Fruit fly (Drosophila melanogaster) whole organism, prepupa: ENCODE results near the gene CG42571.

Experiments used
- Blimp-1 ChIP-seq: fragments of 200-800 bp; sonication (Bioruptor generic); optimal IDR thresholded peaks from 3 replicates; lab custom pipeline; 2017; ENCODE audit warnings: missing biosample characterization, missing genetic modification characterization, mild to moderate bottlenecking, moderate library complexity, missing genetic modification reagents
- CG1621 ChIP-seq: fragments of 200-800 bp; sonication (Bioruptor generic); optimal IDR thresholded peaks from 3 replicates; lab custom pipeline; 2018; ENCODE audit warnings: missing biosample characterization, mild to moderate bottlenecking, missing genetic modification characterization
- CG34406 ChIP-seq: fragments of 200-800 bp; sonication (Bioruptor generic); optimal IDR thresholded peaks from 3 replicates; lab custom pipeline; 2016; ENCODE audit warnings: missing biosample characterization, missing genetic modification characterization
- Eip75B ChIP-seq: fragments of 200-800 bp; sonication (Bioruptor generic); optimal IDR thresholded peaks from 3 replicates; lab custom pipeline; 2016; ENCODE audit warnings: missing biosample characterization, missing genetic modification characterization
- Ets21C ChIP-seq: fragments of 200-800 bp; sonication (Bioruptor generic); optimal IDR thresholded peaks from 3 replicates; lab custom pipeline; 2016; ENCODE audit warnings: missing biosample characterization, missing genetic modification characterization
- Ets96B ChIP-seq: fragments of 200-800 bp; optimal IDR thresholded peaks from 2 replicates; lab custom pipeline; 2019; ENCODE audit warnings: missing biosample characterization, mild to moderate bottlenecking, missing genetic modification characterization, moderate library complexity
- Gug ChIP-seq: fragments of 200-800 bp; sonication (Bioruptor generic); IDR thresholded peaks from 2 replicates; pipeline ENCODE4 v1.3.6; 2022; ENCODE audit warnings: missing biosample characterization, missing genetic modification characterization
- Lpt ChIP-seq: fragments of 200-800 bp; sonication (Bioruptor generic); optimal IDR thresholded peaks from 3 replicates; lab custom pipeline; 2016; ENCODE audit warnings: missing biosample characterization, missing genetic modification characterization
- OdsH ChIP-seq: fragments of 200-800 bp; sonication (Bioruptor generic); optimal IDR thresholded peaks from 3 replicates; lab custom pipeline; 2016; ENCODE audit warnings: missing biosample characterization, missing genetic modification characterization
- esn ChIP-seq: fragments of 200-800 bp; sonication (Bioruptor generic); optimal IDR thresholded peaks from 2 replicates; lab custom pipeline; 2016; ENCODE audit warnings: missing biosample characterization, mild to moderate bottlenecking, missing genetic modification characterization, moderate library complexity
- ss ChIP-seq, 2 experiments: fragments of 200-800 bp; sonication (Bioruptor generic); optimal IDR thresholded peaks; 2 replicates in 1 of 2; 3 replicates in 1 of 2; lab custom pipeline; 2017 to 2018; ENCODE audit warnings: mild to moderate bottlenecking in 2 of 2, missing biosample characterization in 2 of 2, missing genetic modification characterization in 2 of 2, moderate library complexity in 1 of 2

DNA sequence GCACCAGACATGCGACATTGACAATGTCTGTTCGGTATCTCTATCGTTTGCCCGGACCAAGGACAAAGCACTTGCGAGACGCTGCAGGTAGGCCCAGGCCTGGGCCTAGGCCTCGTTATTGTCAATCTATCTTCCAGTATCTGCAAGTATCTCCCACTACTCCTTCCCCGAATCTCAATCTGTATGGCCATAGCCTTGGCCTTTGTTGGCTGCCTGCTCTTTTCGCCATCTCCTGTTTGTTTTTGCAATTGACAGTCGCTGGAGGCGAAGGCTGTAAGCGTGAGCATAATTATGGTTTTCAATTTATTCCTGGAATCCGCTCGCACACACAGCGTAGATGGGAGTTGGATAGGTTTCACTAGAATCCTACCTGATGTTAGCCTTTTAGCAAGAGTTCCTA lies 4.2 kb upstream of the CG42571 start:
- TF ChIP-seq ss (GFP tag; optimal IDR thresholded peaks at IDR 0.05; lab: Kevin White, UChicago) = no peak
- no peak for TF ChIP-seq Gug (GFP tag; lab: Robert Waterston, UW)
- no peak for TF ChIP-seq Ets96B (tag; lab: Kevin White, UChicago)
- TF ChIP-seq Blimp-1 = no peak
- no peak for TF ChIP-seq CG1621
- TF ChIP-seq Eip75B (GFP tag; lab: Kevin White, UChicago) = no peak
- TF ChIP-seq OdsH (GFP tag; lab: Kevin White, UChicago) = no peak
- no peak for TF ChIP-seq esn (GFP tag; lab: Kevin White, UChicago)
- no peak for TF ChIP-seq CG34406 (GFP tag; lab: Kevin White, UChicago)
- TF ChIP-seq Ets21C (GFP tag; lab: Kevin White, UChicago) = no peak
- TF ChIP-seq Lpt = no peak
